Fruit fly (Drosophila melanogaster): Measurements from ENCODE around the gene CG4404.

The CG4404 gene

dm6 chrX:12913729-12914128 lies 7.9 kb upstream of the CG4404 start:
- TF ChIP-seq rn (GFP tag; IDR thresholded peaks at IDR 0.05) (no peak), gl (tag; optimal IDR thresholded peaks at IDR 0.05) (no peak), CG17806 (tag; optimal IDR thresholded peaks at IDR 0.05) (peak; percentile 37), CG14655 (GFP tag; optimal IDR thresholded peaks at IDR 0.05) (peak; percentile 26), CG12605 (GFP tag; IDR thresholded peaks at IDR 0.05) (no peak), CG15710 (tag; optimal IDR thresholded peaks at IDR 0.05) (peak; percentile 37), CG8159 (tag; optimal IDR thresholded peaks at IDR 0.05) (peak; percentile 61), CG4496 (GFP tag; IDR thresholded peaks at IDR 0.05) (0 out of 3 replicates have a peak, but pooled peaks have one; percentile 16), D1 (tag; optimal IDR thresholded peaks at IDR 0.05) (no peak)

DNA sequence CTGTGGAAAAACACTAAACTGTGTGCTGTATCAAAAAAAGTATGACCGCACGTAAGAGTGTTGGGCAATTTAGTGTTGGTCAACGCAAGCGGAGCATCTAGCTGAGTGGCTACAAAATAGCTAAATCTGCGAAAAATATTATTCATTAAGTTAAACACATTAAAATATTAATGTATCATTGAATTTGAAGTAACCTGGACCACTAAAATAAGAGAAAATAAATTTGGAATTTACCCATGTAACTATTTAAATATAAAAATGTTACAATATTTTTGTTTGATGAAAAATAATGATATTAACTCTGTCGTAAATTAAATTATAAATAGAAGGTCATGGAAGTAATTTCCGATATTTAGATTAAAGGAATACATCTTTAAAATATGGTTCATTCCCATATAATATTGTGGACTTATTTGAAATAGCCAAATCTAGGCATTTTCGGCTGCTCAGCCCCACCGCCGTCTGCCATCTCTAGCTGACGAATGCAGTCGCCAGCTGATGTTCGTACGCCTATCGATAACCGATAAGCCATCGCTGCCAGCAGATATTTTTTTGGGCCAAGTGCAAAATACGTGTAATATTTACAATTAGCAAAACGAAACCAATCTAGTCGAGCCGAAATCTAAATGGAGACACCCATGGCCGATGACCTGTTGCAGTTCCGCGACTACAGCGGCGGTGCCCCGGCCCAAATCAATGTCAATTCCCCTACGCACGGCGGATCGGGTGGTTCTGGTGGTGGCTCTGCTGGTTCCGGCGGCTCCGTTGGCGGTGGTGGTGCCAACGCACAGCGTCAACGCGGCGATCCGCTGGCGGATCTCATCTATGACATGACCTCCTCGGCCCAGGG lies 4.0 kb upstream of the CG4404 start, which contains the start of the genes Brms1 and CG4645:
TSS of gene Brms1 (minus strand) at position 46 of the 850 bp plus-strand sequence.
TSS of gene CG4645 (plus strand) at position 377 of the 850 bp plus-strand sequence.
- TF ChIP-seq fd96Ca (GFP tag; IDR thresholded peaks at IDR 0.05) = no peak; the same call in 2 of the 3 replicates
- TF ChIP-seq CG14655 (GFP tag; optimal IDR thresholded peaks at IDR 0.05) = peak; percentile 49
- no peak for TF ChIP-seq Snoo (tag; optimal IDR thresholded peaks at IDR 0.05)
- TF ChIP-seq CG34367 (tag; optimal IDR thresholded peaks at IDR 0.05) = no peak
- peak; percentile 13 for TF ChIP-seq CG8301 (tag; optimal IDR thresholded peaks at IDR 0.05)
- no peak for TF ChIP-seq gl (tag; optimal IDR thresholded peaks at IDR 0.05)
- peak; percentile 45 for TF ChIP-seq CG8159 (tag; optimal IDR thresholded peaks at IDR 0.05)
- no peak for TF ChIP-seq rn (GFP tag; IDR thresholded peaks at IDR 0.05)
- no peak for TF ChIP-seq CG12605 (GFP tag; IDR thresholded peaks at IDR 0.05)
- no peak for TF ChIP-seq CG13204 (GFP tag; optimal IDR thresholded peaks at IDR 0.05)
- no peak for TF ChIP-seq CG32121 (GFP tag; IDR thresholded peaks at IDR 0.05)
- no peak for TF ChIP-seq CG10348 (GFP tag; IDR thresholded peaks at IDR 0.05)
- no peak for TF ChIP-seq D1 (tag; optimal IDR thresholded peaks at IDR 0.05)
- peak; percentile 11 for TF ChIP-seq CG9948 (tag; optimal IDR thresholded peaks at IDR 0.05)
- no peak for TF ChIP-seq EcR (GFP tag; optimal IDR thresholded peaks at IDR 0.05)
- no peak for TF ChIP-seq CG17806 (tag; optimal IDR thresholded peaks at IDR 0.05)
- no peak for TF ChIP-seq Ets98B (GFP tag; IDR thresholded peaks at IDR 0.05)
- TF ChIP-seq Pif1B (GFP tag; optimal IDR thresholded peaks at IDR 0.05) = peak; percentile 11
- TF ChIP-seq CG15710 (tag; optimal IDR thresholded peaks at IDR 0.05) = peak; percentile 46
- TF ChIP-seq Pif1A (GFP tag; optimal IDR thresholded peaks at IDR 0.05) = no peak
- no peak; the same call in 2 of the 3 replicates for TF ChIP-seq CG4496 (GFP tag; IDR thresholded peaks at IDR 0.05)

dm6 chrX:12906914-12907313 lies 1.1 kb upstream of the CG4404 start, which contains the start of gene mRpL49:
Gene mRpL49, plus strand, starts transcription at chrX:12907105.
- no peak for TF ChIP-seq CG13204 (GFP tag; optimal IDR thresholded peaks at IDR 0.05)
- no peak for TF ChIP-seq fd96Ca (GFP tag; IDR thresholded peaks at IDR 0.05)
- no peak for TF ChIP-seq EcR (GFP tag; optimal IDR thresholded peaks at IDR 0.05)
- TF ChIP-seq Pif1B (GFP tag; optimal IDR thresholded peaks at IDR 0.05) = no peak
- TF ChIP-seq CG14655 (GFP tag; optimal IDR thresholded peaks at IDR 0.05) = no peak
- TF ChIP-seq CG9948 (tag; optimal IDR thresholded peaks at IDR 0.05) = no peak
- no peak for TF ChIP-seq Ets98B (GFP tag; IDR thresholded peaks at IDR 0.05)
- TF ChIP-seq CG8301 (tag; optimal IDR thresholded peaks at IDR 0.05) = no peak
- TF ChIP-seq CG10348 (GFP tag; IDR thresholded peaks at IDR 0.05) = no peak
- TF ChIP-seq CG15710 (tag; optimal IDR thresholded peaks at IDR 0.05) = no peak
- no peak for TF ChIP-seq D1 (tag; optimal IDR thresholded peaks at IDR 0.05)
- TF ChIP-seq CG8159 (tag; optimal IDR thresholded peaks at IDR 0.05) = no peak
- TF ChIP-seq rn (GFP tag; IDR thresholded peaks at IDR 0.05) = no peak
- no peak for TF ChIP-seq Snoo (tag; optimal IDR thresholded peaks at IDR 0.05)
- no peak for TF ChIP-seq Pif1A (GFP tag; optimal IDR thresholded peaks at IDR 0.05)
- no peak for TF ChIP-seq CG34367 (tag; optimal IDR thresholded peaks at IDR 0.05)

- TF ChIP-seq fd96Ca (GFP tag; IDR thresholded peaks at IDR 0.05) = peak; percentile 63; the same call in 2 of the 3 replicates
- TF ChIP-seq CG4496 (GFP tag; IDR thresholded peaks at IDR 0.05) = no peak
- TF ChIP-seq CG9948 (tag; optimal IDR thresholded peaks at IDR 0.05) = peak; percentile 38
- peak; percentile 9 for TF ChIP-seq Snoo (tag; optimal IDR thresholded peaks at IDR 0.05)
- TF ChIP-seq Ets98B (GFP tag; IDR thresholded peaks at IDR 0.05) = peak; percentile 80
- peak; percentile 28 for TF ChIP-seq CG15710 (tag; optimal IDR thresholded peaks at IDR 0.05)
- TF ChIP-seq D1 (tag; optimal IDR thresholded peaks at IDR 0.05) = no peak
- peak; percentile 59 for TF ChIP-seq CG32121 (GFP tag; IDR thresholded peaks at IDR 0.05)
- no peak for TF ChIP-seq gl (tag; optimal IDR thresholded peaks at IDR 0.05)
- peak; percentile 55 for TF ChIP-seq CG8301 (tag; optimal IDR thresholded peaks at IDR 0.05)
- peak; percentile 36 for TF ChIP-seq CG13204 (GFP tag; optimal IDR thresholded peaks at IDR 0.05)
- TF ChIP-seq CG12605 (GFP tag; IDR thresholded peaks at IDR 0.05) = peak; percentile 69
- peak; percentile 22 for TF ChIP-seq CG17806 (tag; optimal IDR thresholded peaks at IDR 0.05)
- no peak for TF ChIP-seq EcR (GFP tag; optimal IDR thresholded peaks at IDR 0.05)
- peak; percentile 52 for TF ChIP-seq Pif1A (GFP tag; optimal IDR thresholded peaks at IDR 0.05)
- TF ChIP-seq CG14655 (GFP tag; optimal IDR thresholded peaks at IDR 0.05) = peak; percentile 53
- peak; percentile 22; the same call in 1 of the 2 replicates for TF ChIP-seq rn (GFP tag; IDR thresholded peaks at IDR 0.05)
- TF ChIP-seq CG8159 (tag; optimal IDR thresholded peaks at IDR 0.05) = peak; percentile 42
- peak; percentile 33 for TF ChIP-seq Pif1B (GFP tag; optimal IDR thresholded peaks at IDR 0.05)
- no peak for TF ChIP-seq CG10348 (GFP tag; IDR thresholded peaks at IDR 0.05)
- TF ChIP-seq CG34367 (tag; optimal IDR thresholded peaks at IDR 0.05) = peak; percentile 12
These were observed 561 bp downstream of the CG4404 start for dm6 chrX:12905014-12905900.
